Fruit fly (Drosophila melanogaster): ENCODE data around the gene abd-A.

DNA sequence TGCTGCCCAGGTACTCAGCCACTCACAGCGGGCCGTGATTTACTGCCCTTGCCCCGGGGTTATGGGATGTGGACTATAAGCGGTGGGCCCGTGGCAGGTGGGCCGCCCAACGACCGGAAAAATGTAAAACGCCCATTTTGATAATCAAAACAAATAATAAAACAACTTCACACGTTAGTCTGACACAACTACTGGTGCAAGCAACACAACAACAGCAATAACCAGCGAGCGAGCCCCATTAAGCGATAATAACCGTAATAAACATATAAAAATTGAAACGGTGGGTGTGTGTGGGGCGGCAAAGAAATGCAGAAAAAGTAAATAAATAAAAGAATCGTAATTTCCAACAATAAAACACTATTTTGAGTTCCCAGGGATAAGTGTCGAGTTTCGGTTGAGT, 2.1 kb upstream of the abd-A start:
- no peak for TF ChIP-seq zf30C (GFP tag; optimal IDR thresholded peaks at IDR 0.05)
- TF ChIP-seq Hr78 (GFP tag; optimal IDR thresholded peaks at IDR 0.05) = no peak
- TF ChIP-seq CG1602 (GFP tag; optimal IDR thresholded peaks at IDR 0.05) = no peak
